Worm (Caenorhabditis elegans) whole organism, early embryonic: ENCODE measurements around the gene asd-1.

Experiments used
- B0310.2 ChIP-seq: sonication (generic microtip); optimal IDR thresholded peaks from 2 replicates; lab custom pipeline; 2016; ENCODE audit warnings: mild to moderate bottlenecking, missing genetic modification characterization, missing compliant biosample characterization
- aly-1 ChIP-seq: sonication (generic microtip); optimal IDR thresholded peaks from 2 replicates; lab custom pipeline; 2016; ENCODE audit warnings: missing genetic modification characterization, missing compliant biosample characterization
- ama-1 ChIP-seq: fragments of 150-350 bp; optimal IDR thresholded peaks from 2 replicates; lab custom pipeline; 2014
- hmg-4 ChIP-seq: fragments of 200-800 bp; sonication (Bioruptor generic); optimal IDR thresholded peaks from 2 replicates; lab custom pipeline; 2018; ENCODE audit warnings: mild to moderate bottlenecking, missing genetic modification characterization, missing compliant biosample characterization
- hnd-1 ChIP-seq: sonication (generic microtip); optimal IDR thresholded peaks from 2 replicates; lab custom pipeline; 2016; ENCODE audit warnings: missing genetic modification characterization, missing compliant biosample characterization
- pes-1 ChIP-seq: fragments of 200-800 bp; sonication (Bioruptor generic); IDR thresholded peaks from 2 replicates; pipeline ENCODE4 v1.3.6; 2022; ENCODE audit warnings: missing genetic modification reagents, missing genetic modification characterization, missing compliant biosample characterization
- tbx-11 ChIP-seq: fragments of 200-800 bp; sonication (Bioruptor generic); IDR thresholded peaks from 2 replicates; pipeline ENCODE4 v1.3.6; 2022; ENCODE audit warnings: missing genetic modification characterization, missing compliant biosample characterization
- tbx-37 ChIP-seq: fragments of 200-800 bp; sonication (Bioruptor generic); conservative IDR thresholded peaks from 2 replicates; pipeline ENCODE4 v1.3.6; 2022; ENCODE audit warnings: missing genetic modification reagents, missing genetic modification characterization, missing compliant biosample characterization
- tra-4 ChIP-seq: sonication (generic microtip); optimal IDR thresholded peaks from 2 replicates; lab custom pipeline; 2017; ENCODE audit warnings: missing genetic modification characterization, missing compliant biosample characterization

DNA sequence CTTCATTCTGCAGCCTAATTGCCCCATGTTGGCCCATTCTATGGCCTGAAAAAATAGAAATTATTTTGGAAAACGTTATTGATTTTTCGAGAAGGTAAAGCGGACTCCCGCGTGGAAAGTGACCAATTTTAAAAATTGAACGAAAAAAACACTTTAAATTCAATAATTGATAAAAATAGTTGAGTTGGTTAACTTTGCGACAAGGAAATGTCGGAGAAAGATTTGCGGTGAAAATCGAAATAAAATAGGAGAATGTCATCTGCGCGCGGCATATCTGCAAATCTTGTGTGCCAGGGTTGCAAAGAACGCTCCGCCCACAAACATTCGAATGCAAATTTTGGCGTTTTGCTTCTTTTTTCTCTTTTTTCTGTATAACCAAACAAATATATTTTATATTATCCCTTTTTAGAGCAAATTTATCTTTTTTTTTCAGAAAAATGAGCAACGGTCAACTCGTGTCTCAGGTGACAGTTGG is 26.1 kb upstream of the asd-1 start, which contains the start of the genes rnf-121 and C16C10.4:
- TF ChIP-seq tbx-37 (GFP tag; lab: Robert Waterston, UW) (peak; percentile 82), pes-1 (GFP tag; lab: Robert Waterston, UW) (peak; percentile 91), hmg-4 (GFP tag; lab: Kevin White, UChicago) (peak; percentile 97), B0310.2 (peak; percentile 82), tra-4 (peak; percentile 80), aly-1 (tag; lab: Kevin White, UChicago) (peak; percentile 77), ama-1 (lab: Kevin White, UChicago) (no peak), tbx-11 (GFP tag; lab: Robert Waterston, UW) (peak; percentile 92), hnd-1 (peak; percentile 80)
